Fruit fly (Drosophila melanogaster): ENCODE results near the gene CG2256.

Gene CG2256

dm6 chrX:8060148-8060920 is 26.7 kb downstream of the CG2256 start:
- no peak for TF ChIP-seq psq (optimal IDR thresholded peaks at IDR 0.05)

dm6 chrX:8059629-8060028 is 27.4 kb downstream of the CG2256 start:
- TF ChIP-seq insv (optimal IDR thresholded peaks at IDR 0.05) (no peak), psq (optimal IDR thresholded peaks at IDR 0.05) (no peak), Myc (optimal IDR thresholded peaks at IDR 0.05) (no peak), Sin3A (optimal IDR thresholded peaks at IDR 0.05) (no peak), ttk (optimal IDR thresholded peaks at IDR 0.05) (peak; percentile 51), h (optimal IDR thresholded peaks at IDR 0.05) (no peak)

- TF ChIP-seq h (optimal IDR thresholded peaks at IDR 0.05) (no peak), Sin3A (optimal IDR thresholded peaks at IDR 0.05) (no peak), ttk (optimal IDR thresholded peaks at IDR 0.05) (no peak), psq (optimal IDR thresholded peaks at IDR 0.05) (no peak), insv (optimal IDR thresholded peaks at IDR 0.05) (no peak)
Measured at dm6 chrX:8058446-8058900, 28.5 kb downstream of the CG2256 start.

dm6 chrX:8057837-8058445 is 29.1 kb downstream of the CG2256 start:
- no peak for TF ChIP-seq Sin3A (optimal IDR thresholded peaks at IDR 0.05)
- no peak for TF ChIP-seq Myc (optimal IDR thresholded peaks at IDR 0.05)
- no peak for TF ChIP-seq insv (optimal IDR thresholded peaks at IDR 0.05)
- TF ChIP-seq ttk (optimal IDR thresholded peaks at IDR 0.05) = no peak
- TF ChIP-seq psq (optimal IDR thresholded peaks at IDR 0.05) = no peak
- no peak for TF ChIP-seq h (optimal IDR thresholded peaks at IDR 0.05)

- TF ChIP-seq Sin3A (optimal IDR thresholded peaks at IDR 0.05) (no peak), ttk (optimal IDR thresholded peaks at IDR 0.05) (no peak), h (optimal IDR thresholded peaks at IDR 0.05) (no peak), psq (optimal IDR thresholded peaks at IDR 0.05) (no peak), insv (optimal IDR thresholded peaks at IDR 0.05) (no peak), Myc (optimal IDR thresholded peaks at IDR 0.05) (no peak)
Measured at dm6 chrX:8057299-8057730, 29.7 kb downstream of the CG2256 start.

dm6 chrX:8056597-8057228 is 30.3 kb downstream of the CG2256 start:
- no peak for TF ChIP-seq Sin3A (optimal IDR thresholded peaks at IDR 0.05)
- no peak for TF ChIP-seq insv (optimal IDR thresholded peaks at IDR 0.05)
- TF ChIP-seq psq (optimal IDR thresholded peaks at IDR 0.05) = no peak
- no peak for TF ChIP-seq ttk (optimal IDR thresholded peaks at IDR 0.05)
- no peak for TF ChIP-seq h (optimal IDR thresholded peaks at IDR 0.05)
- no peak for TF ChIP-seq Myc (optimal IDR thresholded peaks at IDR 0.05)

- no peak for TF ChIP-seq psq (optimal IDR thresholded peaks at IDR 0.05)
- no peak for TF ChIP-seq Sin3A (optimal IDR thresholded peaks at IDR 0.05)
- no peak for TF ChIP-seq ttk (optimal IDR thresholded peaks at IDR 0.05)
- TF ChIP-seq h (optimal IDR thresholded peaks at IDR 0.05) = no peak
Measured at dm6 chrX:8056084-8056483, 30.9 kb downstream of the CG2256 start.

- TF ChIP-seq ttk (optimal IDR thresholded peaks at IDR 0.05) (no peak), h (optimal IDR thresholded peaks at IDR 0.05) (no peak), psq (optimal IDR thresholded peaks at IDR 0.05) (no peak), Myc (optimal IDR thresholded peaks at IDR 0.05) (no peak), insv (optimal IDR thresholded peaks at IDR 0.05) (no peak), Sin3A (optimal IDR thresholded peaks at IDR 0.05) (no peak)
Measured at dm6 chrX:8049292-8049691, 37.7 kb downstream of the CG2256 start.

- no peak for TF ChIP-seq Sin3A (optimal IDR thresholded peaks at IDR 0.05)
- TF ChIP-seq Myc (optimal IDR thresholded peaks at IDR 0.05) = no peak
- TF ChIP-seq ttk (optimal IDR thresholded peaks at IDR 0.05) = no peak
- no peak for TF ChIP-seq h (optimal IDR thresholded peaks at IDR 0.05)
- TF ChIP-seq psq (optimal IDR thresholded peaks at IDR 0.05) = no peak
- no peak for TF ChIP-seq insv (optimal IDR thresholded peaks at IDR 0.05)
Measured at dm6 chrX:8046520-8046919, 40.5 kb downstream of the CG2256 start.

dm6 chrX:8038934-8039333 is 48.1 kb downstream of the CG2256 start:
- no peak for TF ChIP-seq Sin3A (optimal IDR thresholded peaks at IDR 0.05)
- no peak for TF ChIP-seq Myc (optimal IDR thresholded peaks at IDR 0.05)
- TF ChIP-seq insv (optimal IDR thresholded peaks at IDR 0.05) = no peak
- no peak for TF ChIP-seq h (optimal IDR thresholded peaks at IDR 0.05)
- no peak for TF ChIP-seq ttk (optimal IDR thresholded peaks at IDR 0.05)
- no peak for TF ChIP-seq psq (optimal IDR thresholded peaks at IDR 0.05)

- TF ChIP-seq ttk (optimal IDR thresholded peaks at IDR 0.05) (no peak), h (optimal IDR thresholded peaks at IDR 0.05) (no peak), psq (optimal IDR thresholded peaks at IDR 0.05) (no peak), insv (optimal IDR thresholded peaks at IDR 0.05) (no peak), Sin3A (optimal IDR thresholded peaks at IDR 0.05) (no peak), Myc (optimal IDR thresholded peaks at IDR 0.05) (no peak)
Measured at dm6 chrX:8037334-8037733, 49.7 kb downstream of the CG2256 start, which contains the start of gene CG2233. Gene CG2233 (minus strand): TSS chrX:8037517.

All from Kc167 (cell line).